Fruit fly (Drosophila melanogaster) whole organism, prepupa: ENCODE measurements around the gene CG5390.
A peak's percentile ranks its signal among the peaks of the same experiment; 100 is the strongest.

ENCODE experiments used
- Blimp-1 ChIP-seq: fragments of 200-800 bp; sonication (Bioruptor generic); optimal IDR thresholded peaks from 3 replicates; lab custom pipeline; 2017; ENCODE audit warnings: missing biosample characterization, missing genetic modification characterization, mild to moderate bottlenecking, moderate library complexity, missing genetic modification reagents
- CG10631 ChIP-seq: fragments of 200-800 bp; sonication (Bioruptor generic); optimal IDR thresholded peaks from 2 replicates; lab custom pipeline; 2016; ENCODE audit warnings: missing biosample characterization, missing genetic modification characterization
- CG10669 ChIP-seq: fragments of 200-800 bp; sonication (Bioruptor generic); optimal IDR thresholded peaks from 3 replicates; lab custom pipeline; 2018; ENCODE audit warnings: missing biosample characterization, mild to moderate bottlenecking, missing genetic modification characterization, moderate library complexity
- CG11294 ChIP-seq: fragments of 200-800 bp; sonication (Bioruptor generic); IDR thresholded peaks from 2 replicates; pipeline ENCODE4 v1.3.6; 2022; ENCODE audit warnings: missing biosample characterization, missing genetic modification characterization
- CG11762 ChIP-seq: fragments of 200-800 bp; sonication (Bioruptor generic); optimal IDR thresholded peaks from 3 replicates; lab custom pipeline; 2016; ENCODE audit warnings: missing biosample characterization, missing genetic modification characterization; ENCODE audit not compliant: insufficient read depth
- CG1621 ChIP-seq: fragments of 200-800 bp; sonication (Bioruptor generic); optimal IDR thresholded peaks from 3 replicates; lab custom pipeline; 2018; ENCODE audit warnings: missing biosample characterization, mild to moderate bottlenecking, missing genetic modification characterization
- CG3032 ChIP-seq: fragments of 200-800 bp; optimal IDR thresholded peaks from 2 replicates; lab custom pipeline; 2019; ENCODE audit warnings: missing biosample characterization, mild to moderate bottlenecking, missing genetic modification characterization, moderate library complexity
- CG32006 ChIP-seq: fragments of 200-800 bp; sonication (Bioruptor generic); optimal IDR thresholded peaks from 3 replicates; lab custom pipeline; 2017; ENCODE audit warnings: missing biosample characterization, mild to moderate bottlenecking, missing genetic modification characterization
- CG4318 ChIP-seq: fragments of 200-800 bp; sonication (Bioruptor generic); optimal IDR thresholded peaks from 3 replicates; lab custom pipeline; 2017; ENCODE audit warnings: missing biosample characterization, mild to moderate bottlenecking, missing genetic modification characterization
- CG6792 ChIP-seq: fragments of 200-800 bp; sonication (Bioruptor generic); optimal IDR thresholded peaks from 3 replicates; lab custom pipeline; 2016; ENCODE audit warnings: missing biosample characterization, missing genetic modification characterization
- CG6808 ChIP-seq: fragments of 200-800 bp; sonication (Bioruptor generic); optimal IDR thresholded peaks from 3 replicates; lab custom pipeline; 2017; ENCODE audit warnings: missing biosample characterization, missing genetic modification characterization, mild to moderate bottlenecking, moderate library complexity, missing genetic modification reagents
- CG6854 ChIP-seq: fragments of 200-800 bp; sonication (Bioruptor generic); optimal IDR thresholded peaks from 2 replicates; lab custom pipeline; 2017; ENCODE audit warnings: missing biosample characterization, mild to moderate bottlenecking, missing genetic modification characterization
- CG7368 ChIP-seq: fragments of 200-800 bp; sonication (Bioruptor generic); optimal IDR thresholded peaks from 3 replicates; lab custom pipeline; 2016; ENCODE audit warnings: missing biosample characterization, missing genetic modification characterization
- CG8119 ChIP-seq: fragments of 200-800 bp; sonication (Bioruptor generic); IDR thresholded peaks from 3 replicates; pipeline ENCODE4 v1.3.6; 2022; ENCODE audit warnings: missing biosample characterization, missing genetic modification characterization
- CG8319 ChIP-seq: fragments of 200-800 bp; sonication (Bioruptor generic); optimal IDR thresholded peaks from 3 replicates; lab custom pipeline; 2016; ENCODE audit warnings: missing biosample characterization, missing genetic modification characterization
- CG8632 ChIP-seq: fragments of 200-800 bp; sonication (Bioruptor generic); optimal IDR thresholded peaks from 3 replicates; lab custom pipeline; 2016; ENCODE audit warnings: missing biosample characterization, missing genetic modification characterization
- CG9139 ChIP-seq: fragments of 200-800 bp; sonication (Bioruptor generic); optimal IDR thresholded peaks from 3 replicates; lab custom pipeline; 2017; ENCODE audit warnings: missing biosample characterization, mild to moderate bottlenecking, missing genetic modification characterization
- Eip75B ChIP-seq: fragments of 200-800 bp; sonication (Bioruptor generic); optimal IDR thresholded peaks from 3 replicates; lab custom pipeline; 2016; ENCODE audit warnings: missing biosample characterization, missing genetic modification characterization
- Eip78C ChIP-seq: fragments of 200-800 bp; sonication (Bioruptor generic); peaks from one replicate; lab custom pipeline; 2016; ENCODE audit warnings: missing biosample characterization, missing genetic modification characterization
- Eip93F ChIP-seq: fragments of 200-800 bp; sonication (Bioruptor generic); optimal IDR thresholded peaks from 2 replicates; lab custom pipeline; 2016; ENCODE audit warnings: missing biosample characterization, mild to moderate bottlenecking, missing genetic modification characterization
- Ets21C ChIP-seq: fragments of 200-800 bp; sonication (Bioruptor generic); optimal IDR thresholded peaks from 3 replicates; lab custom pipeline; 2016; ENCODE audit warnings: missing biosample characterization, missing genetic modification characterization
- Gug ChIP-seq: fragments of 200-800 bp; sonication (Bioruptor generic); IDR thresholded peaks from 2 replicates; pipeline ENCODE4 v1.3.6; 2022; ENCODE audit warnings: missing biosample characterization, missing genetic modification characterization
- Hr38 ChIP-seq: sonication (Bioruptor generic); optimal IDR thresholded peaks from 2 replicates; lab custom pipeline; 2016; ENCODE audit warnings: missing biosample characterization, missing genetic modification characterization
- Hr39 ChIP-seq: fragments of 200-800 bp; sonication (Bioruptor generic); optimal IDR thresholded peaks from 2 replicates; lab custom pipeline; 2016; ENCODE audit warnings: missing biosample characterization, missing genetic modification characterization
- Met ChIP-seq: fragments of 200-800 bp; sonication (Bioruptor generic); optimal IDR thresholded peaks from 3 replicates; lab custom pipeline; 2016; ENCODE audit warnings: missing biosample characterization, missing genetic modification characterization
- Smox ChIP-seq: fragments of 200-800 bp; sonication (Bioruptor generic); optimal IDR thresholded peaks from 3 replicates; lab custom pipeline; 2016; ENCODE audit warnings: missing biosample characterization, missing genetic modification characterization
- Sox14 ChIP-seq: fragments of 200-800 bp; sonication (Bioruptor generic); optimal IDR thresholded peaks from 3 replicates; lab custom pipeline; 2016; ENCODE audit warnings: missing biosample characterization, missing genetic modification characterization
- acj6 ChIP-seq: fragments of 200-800 bp; sonication (Bioruptor generic); optimal IDR thresholded peaks from 3 replicates; lab custom pipeline; 2016; ENCODE audit warnings: missing biosample characterization, missing genetic modification characterization
- cyc ChIP-seq: fragments of 200-800 bp; sonication (Bioruptor generic); optimal IDR thresholded peaks from 3 replicates; lab custom pipeline; 2016; ENCODE audit warnings: missing biosample characterization, missing genetic modification characterization
- dac ChIP-seq: fragments of 200-800 bp; sonication (Bioruptor generic); optimal IDR thresholded peaks from 2 replicates; lab custom pipeline; 2017; ENCODE audit warnings: missing biosample characterization, mild to moderate bottlenecking, missing genetic modification characterization
- eg ChIP-seq: fragments of 200-800 bp; sonication (Bioruptor generic); IDR thresholded peaks from 3 replicates; pipeline ENCODE4 v1.3.6; 2022; ENCODE audit warnings: missing biosample characterization, missing genetic modification characterization
- fkh ChIP-seq: fragments of 200-800 bp; sonication (Bioruptor generic); optimal IDR thresholded peaks from 3 replicates; lab custom pipeline; 2017; ENCODE audit warnings: missing biosample characterization, mild to moderate bottlenecking, missing genetic modification characterization, moderate library complexity
- net ChIP-seq: fragments of 200-800 bp; sonication (Bioruptor generic); optimal IDR thresholded peaks from 3 replicates; lab custom pipeline; 2016; ENCODE audit warnings: missing biosample characterization, missing genetic modification characterization
- pdm3 ChIP-seq: fragments of 200-800 bp; sonication (Bioruptor generic); optimal IDR thresholded peaks from 3 replicates; lab custom pipeline; 2016; ENCODE audit warnings: missing biosample characterization, missing genetic modification characterization
- salr ChIP-seq, 2 experiments: fragments of 200-800 bp; sonication (Bioruptor generic); optimal IDR thresholded peaks; 3 replicates each; lab custom pipeline; 2016 to 2018; ENCODE audit warnings: missing biosample characterization in 2 of 2, missing genetic modification characterization in 2 of 2, mild to moderate bottlenecking in 1 of 2
- spab ChIP-seq: fragments of 200-800 bp; sonication (Bioruptor generic); optimal IDR thresholded peaks from 2 replicates; lab custom pipeline; 2017; ENCODE audit warnings: missing biosample characterization, mild to moderate bottlenecking, missing genetic modification characterization, missing genetic modification reagents
- ss ChIP-seq, 2 experiments: fragments of 200-800 bp; sonication (Bioruptor generic); optimal IDR thresholded peaks; 2 replicates in 1 of 2; 3 replicates in 1 of 2; lab custom pipeline; 2017 to 2018; ENCODE audit warnings: mild to moderate bottlenecking in 2 of 2, missing biosample characterization in 2 of 2, missing genetic modification characterization in 2 of 2, moderate library complexity in 1 of 2
- topi ChIP-seq: fragments of 200-800 bp; sonication (Bioruptor generic); optimal IDR thresholded peaks from 3 replicates; lab custom pipeline; 2016; ENCODE audit warnings: missing biosample characterization, missing genetic modification characterization
- vri ChIP-seq: fragments of 200-800 bp; sonication (Bioruptor generic); optimal IDR thresholded peaks from 3 replicates; lab custom pipeline; 2016; ENCODE audit warnings: missing biosample characterization, mild to moderate bottlenecking, missing genetic modification characterization

CG5390 gene

DNA sequence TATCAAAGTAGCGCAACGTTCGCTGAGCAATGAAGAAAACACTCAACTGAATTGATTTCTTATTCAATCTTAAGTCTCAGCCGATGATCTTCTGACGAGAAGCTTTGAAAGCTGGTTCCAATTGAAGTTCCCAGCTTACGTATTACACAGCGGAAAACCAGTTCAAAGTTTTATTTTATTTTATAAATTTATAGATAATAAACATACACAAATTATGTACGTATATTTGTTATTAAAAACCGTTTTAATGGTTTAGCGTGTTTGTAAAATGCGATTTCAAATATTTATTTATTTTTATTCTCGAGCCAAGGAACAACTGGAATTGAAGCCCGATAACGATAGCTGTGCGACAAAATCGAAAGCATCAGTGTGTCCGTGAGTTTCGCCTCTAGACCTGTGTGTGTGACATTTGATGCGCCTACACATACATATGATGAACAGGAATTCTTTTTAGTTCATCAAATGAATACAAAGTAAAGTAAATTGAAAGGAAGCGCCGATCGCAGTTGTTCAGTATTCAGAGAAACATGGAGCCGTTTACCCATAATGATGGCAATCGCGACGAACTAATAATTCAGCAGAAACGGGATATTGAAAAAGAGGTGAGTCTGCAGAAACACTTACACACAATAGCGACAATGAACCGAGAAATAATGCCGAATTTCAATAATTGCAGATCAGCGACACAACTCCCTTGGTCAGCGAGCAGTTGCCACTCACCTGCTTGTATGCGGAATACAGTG lies at the start of gene CG5390, which contains the start of gene CG4968 (continued):
- peak; percentile 74 for TF ChIP-seq CG6792 (GFP tag; lab: Kevin White, UChicago)
- TF ChIP-seq Blimp-1: peak; percentile 56
- TF ChIP-seq CG11762 (GFP tag; lab: Kevin White, UChicago): peak; percentile 36
- TF ChIP-seq CG8319: no peak
- peak; percentile 66 for TF ChIP-seq topi (GFP tag; lab: Kevin White, UChicago)
- peak; percentile 80 for TF ChIP-seq CG10631
- peak; percentile 62 for TF ChIP-seq Sox14 (GFP tag; lab: Kevin White, UChicago)
- TF ChIP-seq net: no peak
- peak; percentile 89 for TF ChIP-seq Eip93F (GFP tag; lab: Kevin White, UChicago)

DNA sequence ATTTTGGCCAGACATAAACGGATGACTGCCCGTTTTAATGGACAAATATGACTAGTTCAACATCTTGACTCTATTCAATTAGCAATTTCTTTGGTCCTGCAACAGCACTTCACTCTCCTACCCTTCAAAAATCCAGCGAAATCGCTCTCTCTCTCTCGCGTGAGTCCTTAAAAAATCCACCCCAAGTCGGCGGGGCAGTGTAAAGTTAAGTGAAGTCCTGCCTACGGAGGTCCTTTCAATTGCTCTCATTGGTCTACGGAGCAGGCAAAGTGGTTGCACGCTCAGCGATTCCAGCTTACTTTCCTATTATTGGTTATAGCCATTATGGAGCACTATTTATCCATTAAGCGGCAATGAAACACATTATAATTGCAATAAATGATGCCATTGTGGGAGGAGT lies 47.5 kb upstream of the CG5390 start, which contains the start of gene CG34367:
TSS of gene CG34367 (minus strand) at position 35 of the 400 bp plus-strand sequence.
- TF ChIP-seq vri (GFP tag; lab: Kevin White, UChicago) (no peak), Hr38 (GFP tag; lab: Kevin White, UChicago) (no peak), Hr39 (no peak), CG32006 (GFP tag; lab: Kevin White, UChicago) (no peak), ss (GFP tag; optimal IDR thresholded peaks at IDR 0.05; lab: Kevin White, UChicago) (no peak), Smox (GFP tag; lab: Kevin White, UChicago) (no peak), acj6 (no peak), CG8632 (GFP tag; lab: Kevin White, UChicago) (no peak), cyc (GFP tag; lab: Kevin White, UChicago) (no peak), CG6854 (GFP tag; lab: Kevin White, UChicago) (no peak), eg (GFP tag; lab: Robert Waterston, UW) (no peak), pdm3 (GFP tag; lab: Kevin White, UChicago) (no peak)
- TF ChIP-seq, all 60 proteins: peak for 0

DNA sequence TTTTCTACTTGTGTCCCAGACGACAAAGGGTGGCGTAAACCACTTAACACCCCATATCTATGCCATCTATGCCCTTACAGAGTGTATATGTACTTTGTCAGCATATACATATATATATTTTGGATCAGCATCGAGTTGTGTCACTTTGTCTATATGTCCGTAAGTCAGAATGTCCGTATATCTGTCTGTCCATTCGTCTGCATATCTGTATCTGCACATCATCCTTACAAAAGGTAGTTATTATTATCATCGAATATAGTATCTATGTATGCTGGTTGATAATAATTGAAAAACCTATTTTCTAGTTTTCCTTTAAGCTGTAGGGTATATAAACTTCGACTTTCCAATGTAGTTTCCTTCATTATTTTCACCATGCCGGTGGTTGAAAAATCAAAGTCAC lies 44.7 kb upstream of the CG5390 start:
- no peak for TF ChIP-seq CG10669 (GFP tag; lab: Kevin White, UChicago)
- TF ChIP-seq Eip75B (GFP tag; lab: Kevin White, UChicago): no peak
- TF ChIP-seq spab: no peak
- no peak for TF ChIP-seq Met (GFP tag; lab: Kevin White, UChicago)
- no peak for TF ChIP-seq CG3032 (tag; lab: Kevin White, UChicago)
- TF ChIP-seq dac (GFP tag; lab: Kevin White, UChicago): no peak
- TF ChIP-seq CG11294: no peak
- TF ChIP-seq acj6: no peak
- no peak for TF ChIP-seq Gug (GFP tag; lab: Robert Waterston, UW)

DNA sequence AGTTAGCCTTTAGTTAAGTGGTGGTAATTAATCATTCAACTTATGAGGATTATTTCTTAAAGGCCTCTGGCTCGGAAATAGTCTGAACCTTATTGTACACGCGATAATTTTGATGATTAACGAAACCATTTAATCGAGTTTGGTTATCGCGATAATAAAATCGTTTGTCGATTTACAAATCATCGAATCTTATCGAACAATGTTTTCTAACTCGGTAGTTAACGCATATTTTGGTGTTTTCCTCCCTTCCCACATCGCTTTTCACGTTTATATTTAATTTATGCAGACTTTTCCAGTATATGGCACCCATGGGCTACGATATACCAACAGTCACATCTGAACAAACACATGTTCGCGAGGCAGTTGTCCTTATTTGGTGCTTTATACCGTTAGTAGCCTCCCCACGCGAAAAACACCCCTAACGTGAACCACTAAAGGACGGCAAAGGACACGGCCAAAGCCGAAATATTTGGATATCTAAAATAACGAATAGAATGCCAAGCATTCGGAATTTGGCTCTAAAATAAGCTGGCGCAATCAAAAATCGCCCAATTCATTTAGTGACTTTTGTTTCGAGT lies 37.7 kb upstream of the CG5390 start, which contains the start of gene Frmd5:
TSS of gene Frmd5 (plus strand) at position 414 of the 578 bp plus-strand sequence.
- TF ChIP-seq CG8632 (GFP tag; lab: Kevin White, UChicago) (no peak), CG9139 (GFP tag; lab: Kevin White, UChicago) (no peak), CG6808 (no peak), pdm3 (GFP tag; lab: Kevin White, UChicago) (no peak), salr (GFP tag; optimal IDR thresholded peaks at IDR 0.05; lab: Kevin White, UChicago) (no peak), CG8119 (GFP tag; lab: Robert Waterston, UW) (no peak), fkh (no peak), Sox14 (GFP tag; lab: Kevin White, UChicago) (no peak), Eip93F (GFP tag; lab: Kevin White, UChicago) (no peak), CG6792 (GFP tag; lab: Kevin White, UChicago) (no peak), Ets21C (GFP tag; lab: Kevin White, UChicago) (no peak), CG4318 (GFP tag; lab: Kevin White, UChicago) (no peak), Eip78C (GFP tag; lab: Kevin White, UChicago) (no peak), CG1621 (no peak), CG7368 (GFP tag; lab: Kevin White, UChicago) (no peak), CG32006 (GFP tag; lab: Kevin White, UChicago) (no peak)
- TF ChIP-seq, all 60 proteins: peak for 0
